Worm (Caenorhabditis elegans): Measurements from ENCODE around the gene zfp-3.
"Not testable (repeated sequence)": the region's sequence is repeated elsewhere in the genome, so short reads cannot be mapped to it uniquely, and the experiment has no call there.

The zfp-3 gene

ce11 chrX:1403971-1404370, 42.5 kb downstream of the zfp-3 start, which contains the start of gene ZK402.1:
ZK402.1 (plus strand) TSS chrX:1404271.
- TF ChIP-seq ceh-82, lin-15B, nhr-11 (tag; optimal IDR thresholded peaks at IDR 0.05): not testable (repeated sequence)

- not testable (repeated sequence) for TF ChIP-seq alr-1 (tag; optimal IDR thresholded peaks at IDR 0.05; ENCODE audit: borderline replicate concordance); snu-23 (GFP tag; optimal IDR thresholded peaks at IDR 0.05); nhr-20 (tag; optimal IDR thresholded peaks at IDR 0.05)
Observed at ce11 chrX:1403444-1403843, 43.0 kb downstream of the zfp-3 start, which contains the start of gene ZK402.2. ZK402.2 (plus strand) TSS chrX:1403744.

- TF ChIP-seq mab-9 (GFP tag; IDR thresholded peaks at IDR 0.05) (no peak), ama-1 (optimal IDR thresholded peaks at IDR 0.05) (no peak), C34B4.2 (tag; optimal IDR thresholded peaks at IDR 0.05) (no peak), jun-1 (tag; optimal IDR thresholded peaks at IDR 0.05) (no peak), nhr-71 (tag; optimal IDR thresholded peaks at IDR 0.05) (no peak), fos-1 (tag; optimal IDR thresholded peaks at IDR 0.05) (no peak), ceh-63 (GFP tag; optimal IDR thresholded peaks at IDR 0.05) (no peak), snu-23 (GFP tag; optimal IDR thresholded peaks at IDR 0.05) (no peak)
Observed at ce11 chrX:1401259-1401658, 45.2 kb downstream of the zfp-3 start, which contains the start of gene ZK402.5. ZK402.5 (minus strand) TSS chrX:1401359.

ce11 chrX:1397516-1397915, 48.9 kb downstream of the zfp-3 start, which contains the start of gene H39E20.1:
H39E20.1 (minus strand) TSS chrX:1397616.
- no peak for TF ChIP-seq xbp-1 (tag; optimal IDR thresholded peaks at IDR 0.05)
- no peak for TF ChIP-seq nhr-11 (tag; optimal IDR thresholded peaks at IDR 0.05)
- no peak for TF ChIP-seq aly-2 (tag; optimal IDR thresholded peaks at IDR 0.05)
- no peak for TF ChIP-seq pax-3 (tag; optimal IDR thresholded peaks at IDR 0.05)
- TF ChIP-seq dpl-1 (GFP tag; optimal IDR thresholded peaks at IDR 0.05) = no peak
- TF ChIP-seq lin-35 (GFP tag; optimal IDR thresholded peaks at IDR 0.05) = no peak
- TF ChIP-seq sup-37 (GFP tag; optimal IDR thresholded peaks at IDR 0.05) = no peak
- TF ChIP-seq nhr-85 (tag) = no peak
- no peak for TF ChIP-seq snpc-4 (tag; optimal IDR thresholded peaks at IDR 0.05)
- TF ChIP-seq lin-13 (GFP tag; optimal IDR thresholded peaks at IDR 0.05) = no peak
- no peak for TF ChIP-seq nhr-28 (tag; optimal IDR thresholded peaks at IDR 0.05)
- TF ChIP-seq nhr-90 (tag; optimal IDR thresholded peaks at IDR 0.05; ENCODE audit: poor library complexity) = no peak
- no peak for TF ChIP-seq jun-1 (tag; optimal IDR thresholded peaks at IDR 0.05)
- no peak for TF ChIP-seq nhr-76 (tag; optimal IDR thresholded peaks at IDR 0.05)
- no peak for TF ChIP-seq mab-9 (GFP tag; IDR thresholded peaks at IDR 0.05)
- no peak for TF ChIP-seq pag-3 (tag; optimal IDR thresholded peaks at IDR 0.05; ENCODE audit: borderline replicate concordance, insufficient read depth)
- TF ChIP-seq nhr-19 (GFP tag; conservative IDR thresholded peaks at IDR 0.05) = no peak
- no peak for TF ChIP-seq unc-62 (GFP tag; optimal IDR thresholded peaks at IDR 0.05)
- TF ChIP-seq grh-1 (GFP tag; IDR thresholded peaks at IDR 0.05) = no peak

ce11 chrX:1395793-1396192, 50.6 kb downstream of the zfp-3 start:
- TF ChIP-seq nhr-20 (tag; optimal IDR thresholded peaks at IDR 0.05) = peak; percentile 49
- TF ChIP-seq snu-23 (GFP tag; optimal IDR thresholded peaks at IDR 0.05) = peak; percentile 18
- TF ChIP-seq nhr-71 (tag; optimal IDR thresholded peaks at IDR 0.05) = peak; percentile 63
- TF ChIP-seq blmp-1 (tag; optimal IDR thresholded peaks at IDR 0.05) = peak; percentile 10
- peak; percentile 33 for TF ChIP-seq tbx-2 (tag; optimal IDR thresholded peaks at IDR 0.05)
- peak; percentile 3 for TF ChIP-seq jun-1 (tag; optimal IDR thresholded peaks at IDR 0.05)
- peak; percentile 39 for TF ChIP-seq rnt-1 (tag; optimal IDR thresholded peaks at IDR 0.05)
- TF ChIP-seq nhr-85 (tag) = peak; percentile 78
- TF ChIP-seq lin-14 (GFP tag; optimal IDR thresholded peaks at IDR 0.05) = peak; percentile 40
- TF ChIP-seq nhr-19 (GFP tag; conservative IDR thresholded peaks at IDR 0.05) = peak; percentile 71
- no peak for TF ChIP-seq dsc-1 (tag; optimal IDR thresholded peaks at IDR 0.05)
- peak in 1 of 2 experiments; percentile 19 for TF ChIP-seq mdl-1 (tag; optimal IDR thresholded peaks at IDR 0.05)
- TF ChIP-seq C16A3.4 (tag; optimal IDR thresholded peaks at IDR 0.05) = no peak
- TF ChIP-seq lin-35 (GFP tag; optimal IDR thresholded peaks at IDR 0.05) = peak in 1 of 2 experiments; percentile 51
- TF ChIP-seq hlh-17 (GFP tag; optimal IDR thresholded peaks at IDR 0.05; ENCODE audit: borderline replicate concordance) = no peak
- TF ChIP-seq elt-3 (tag; optimal IDR thresholded peaks at IDR 0.05) = peak in 1 of 6 experiments; percentile 87
- TF ChIP-seq alr-1 (tag; optimal IDR thresholded peaks at IDR 0.05; ENCODE audit: borderline replicate concordance) = no peak
- TF ChIP-seq skn-1 (tag; optimal IDR thresholded peaks at IDR 0.05) = peak; percentile 35

All from whole organism, L1 larva.